Worm (Caenorhabditis elegans): ENCODE measurements around the gene piki-1.

Gene piki-1

ce11 chrX:15268461-15268860 is 22.3 kb upstream of the piki-1 start:
- no peak for TF ChIP-seq him-1 (tag; optimal IDR thresholded peaks at IDR 0.05)
- no peak for TF ChIP-seq W03F9.2 (tag; optimal IDR thresholded peaks at IDR 0.05)
- TF ChIP-seq dao-5 (tag; optimal IDR thresholded peaks at IDR 0.05): no peak

- TF ChIP-seq W03F9.2 (tag; optimal IDR thresholded peaks at IDR 0.05) (no peak), him-1 (tag; optimal IDR thresholded peaks at IDR 0.05) (no peak), dao-5 (tag; optimal IDR thresholded peaks at IDR 0.05) (no peak)
These were observed 18.4 kb upstream of the piki-1 start for ce11 chrX:15264593-15264992.

- TF ChIP-seq W03F9.2 (tag; optimal IDR thresholded peaks at IDR 0.05) (no peak), him-1 (tag; optimal IDR thresholded peaks at IDR 0.05) (no peak), dao-5 (tag; optimal IDR thresholded peaks at IDR 0.05) (no peak)
These were observed 17.9 kb upstream of the piki-1 start for ce11 chrX:15264149-15264548.

ce11 chrX:15262875-15263274 is 16.7 kb upstream of the piki-1 start:
- TF ChIP-seq W03F9.2 (tag; optimal IDR thresholded peaks at IDR 0.05) (no peak), him-1 (tag; optimal IDR thresholded peaks at IDR 0.05) (no peak), dao-5 (tag; optimal IDR thresholded peaks at IDR 0.05) (no peak)

- no peak for TF ChIP-seq him-1 (tag; optimal IDR thresholded peaks at IDR 0.05)
- no peak for TF ChIP-seq W03F9.2 (tag; optimal IDR thresholded peaks at IDR 0.05)
- TF ChIP-seq dao-5 (tag; optimal IDR thresholded peaks at IDR 0.05): no peak
These were observed 16.2 kb upstream of the piki-1 start, which contains the start of gene F46F2.5 for ce11 chrX:15262423-15262822. Gene F46F2.5 (plus strand): TSS chrX:15262723.

- TF ChIP-seq dao-5 (tag; optimal IDR thresholded peaks at IDR 0.05): no peak
- TF ChIP-seq him-1 (tag; optimal IDR thresholded peaks at IDR 0.05): no peak
- TF ChIP-seq W03F9.2 (tag; optimal IDR thresholded peaks at IDR 0.05): no peak
These were observed 13.9 kb upstream of the piki-1 start, which contains the start of gene F46F2.3 for ce11 chrX:15259947-15260687. Gene F46F2.3 (minus strand): TSS chrX:15260287.

ce11 chrX:15246595-15246994 is 396 bp upstream of the piki-1 start:
- TF ChIP-seq him-1 (tag; optimal IDR thresholded peaks at IDR 0.05): no peak
- no peak for TF ChIP-seq W03F9.2 (tag; optimal IDR thresholded peaks at IDR 0.05)
- TF ChIP-seq dao-5 (tag; optimal IDR thresholded peaks at IDR 0.05): no peak

ce11 chrX:15242726-15243125 is 3.5 kb downstream of the piki-1 start:
- TF ChIP-seq W03F9.2 (tag; optimal IDR thresholded peaks at IDR 0.05): no peak
- no peak for TF ChIP-seq dao-5 (tag; optimal IDR thresholded peaks at IDR 0.05)
- TF ChIP-seq him-1 (tag; optimal IDR thresholded peaks at IDR 0.05): no peak

ce11 chrX:15241169-15241568 is 5.0 kb downstream of the piki-1 start:
- no peak for TF ChIP-seq W03F9.2 (tag; optimal IDR thresholded peaks at IDR 0.05)
- no peak for TF ChIP-seq him-1 (tag; optimal IDR thresholded peaks at IDR 0.05)
- TF ChIP-seq dao-5 (tag; optimal IDR thresholded peaks at IDR 0.05): no peak

ce11 chrX:15236036-15236435 is 10.2 kb downstream of the piki-1 start:
- no peak for TF ChIP-seq W03F9.2 (tag; optimal IDR thresholded peaks at IDR 0.05)
- no peak for TF ChIP-seq dao-5 (tag; optimal IDR thresholded peaks at IDR 0.05)
- no peak for TF ChIP-seq him-1 (tag; optimal IDR thresholded peaks at IDR 0.05)

- TF ChIP-seq W03F9.2 (tag; optimal IDR thresholded peaks at IDR 0.05): no peak
These were observed 12.5 kb downstream of the piki-1 start for ce11 chrX:15233684-15234083.

ce11 chrX:15231800-15232199 is 14.4 kb downstream of the piki-1 start:
- TF ChIP-seq him-1 (tag; optimal IDR thresholded peaks at IDR 0.05): no peak
- no peak for TF ChIP-seq W03F9.2 (tag; optimal IDR thresholded peaks at IDR 0.05)
- no peak for TF ChIP-seq dao-5 (tag; optimal IDR thresholded peaks at IDR 0.05)

ce11 chrX:15230394-15230968 is 15.7 kb downstream of the piki-1 start, which contains the start of gene H03A11.2:
Gene H03A11.2 (minus strand): TSS chrX:15230645.
- TF ChIP-seq him-1 (tag; optimal IDR thresholded peaks at IDR 0.05) (no peak), W03F9.2 (tag; optimal IDR thresholded peaks at IDR 0.05) (no peak), dao-5 (tag; optimal IDR thresholded peaks at IDR 0.05) (no peak)

- TF ChIP-seq him-1 (tag; optimal IDR thresholded peaks at IDR 0.05) (no peak), W03F9.2 (tag; optimal IDR thresholded peaks at IDR 0.05) (no peak), dao-5 (tag; optimal IDR thresholded peaks at IDR 0.05) (no peak)
These were observed 17.0 kb downstream of the piki-1 start for ce11 chrX:15229174-15229573.

All from whole organism, L4/young adult.